Worm (Caenorhabditis elegans): Measurements from ENCODE around the gene zipt-2.3.

DNA sequence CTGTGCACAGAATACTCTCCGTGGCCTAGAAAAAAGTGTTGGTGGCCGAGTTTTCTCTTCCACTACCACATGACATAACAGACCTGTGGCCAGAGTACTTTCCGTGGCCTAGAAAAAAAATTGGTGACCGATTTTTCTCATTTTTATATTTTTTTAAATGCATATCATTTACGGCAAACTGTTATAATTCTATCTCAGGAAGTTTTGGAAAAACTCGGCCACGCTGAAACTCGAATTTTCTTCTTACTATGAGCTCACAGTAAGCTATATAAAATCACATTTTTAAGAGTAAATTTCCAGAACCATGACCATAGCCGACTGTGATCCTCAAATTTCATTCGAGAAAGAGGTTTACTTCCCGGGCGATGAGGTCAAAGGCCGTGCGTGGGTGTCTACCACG lies 36.3 kb upstream of the zipt-2.3 start, which contains the start of gene arrd-14:
- TF ChIP-seq flt-1 (GFP tag; IDR thresholded peaks at IDR 0.05) (no peak), T22C8.4 (GFP tag; IDR thresholded peaks at IDR 0.05) (no peak), cog-1 (tag; optimal IDR thresholded peaks at IDR 0.05) (no peak), ref-1 (GFP tag; conservative IDR thresholded peaks at IDR 0.05) (no peak)

All from whole organism, midembryonic.